Fruit fly (Drosophila melanogaster) whole organism, adult: Measurements from ENCODE around the gene CG42525.
A peak's percentile ranks its signal among the peaks of the same experiment; 100 is the strongest.

Experiments used
- CG11617 ChIP-seq: fragments of 200-800 bp; sonication (Bioruptor generic); optimal IDR thresholded peaks from 2 replicates; lab custom pipeline; 2017; ENCODE audit warnings: mild to moderate bottlenecking, missing biosample characterization, missing genetic modification reagents, missing genetic modification characterization
- CG12768 ChIP-seq: fragments of 200-800 bp; sonication (Bioruptor generic); optimal IDR thresholded peaks from 2 replicates; lab custom pipeline; 2017; ENCODE audit warnings: missing biosample characterization, missing genetic modification characterization, mild to moderate bottlenecking, moderate library complexity, missing genetic modification reagents
- CG14711 ChIP-seq: fragments of 200-800 bp; sonication (Bioruptor generic); optimal IDR thresholded peaks from 2 replicates; lab custom pipeline; 2018; ENCODE audit warnings: missing biosample characterization, mild to moderate bottlenecking, missing genetic modification characterization, moderate library complexity
- CG7045 ChIP-seq: fragments of 200-800 bp; sonication (Bioruptor generic); optimal IDR thresholded peaks from 2 replicates; lab custom pipeline; 2017; ENCODE audit warnings: missing biosample characterization, mild to moderate bottlenecking, missing genetic modification characterization
- Crg-1 ChIP-seq: fragments of 200-800 bp; sonication (Bioruptor generic); optimal IDR thresholded peaks from 2 replicates; lab custom pipeline; 2016; ENCODE audit warnings: missing biosample characterization, missing genetic modification characterization
- Hr96 ChIP-seq: fragments of 200-800 bp; sonication (Bioruptor generic); optimal IDR thresholded peaks from 2 replicates; lab custom pipeline; 2016; ENCODE audit warnings: missing biosample characterization, missing genetic modification characterization
- Mnt ChIP-seq: fragments of 200-800 bp; sonication (Bioruptor generic); optimal IDR thresholded peaks from 2 replicates; lab custom pipeline; 2016; ENCODE audit warnings: missing biosample characterization, mild to moderate bottlenecking, missing genetic modification characterization
- cic ChIP-seq: fragments of 200-800 bp; sonication (Bioruptor generic); optimal IDR thresholded peaks from 2 replicates; lab custom pipeline; 2017; ENCODE audit warnings: missing biosample characterization, mild to moderate bottlenecking, missing genetic modification characterization, moderate library complexity
- kay ChIP-seq: fragments of 200-800 bp; sonication (Bioruptor generic); peaks from one replicate; lab custom pipeline; 2016; ENCODE audit warnings: missing biosample characterization, missing genetic modification characterization, borderline replicate concordance
- ovo ChIP-seq: fragments of 200-800 bp; sonication (Bioruptor generic); optimal IDR thresholded peaks from 2 replicates; lab custom pipeline; 2016; ENCODE audit warnings: missing biosample characterization, missing genetic modification characterization
- pad ChIP-seq: fragments of 200-800 bp; sonication (Bioruptor generic); optimal IDR thresholded peaks from 3 replicates; lab custom pipeline; 2017; ENCODE audit warnings: missing biosample characterization, missing genetic modification characterization, mild to moderate bottlenecking, moderate library complexity, missing genetic modification reagents
- tj ChIP-seq: fragments of 200-800 bp; sonication (Bioruptor generic); optimal IDR thresholded peaks from 3 replicates; lab custom pipeline; 2017; ENCODE audit warnings: missing biosample characterization, mild to moderate bottlenecking, missing genetic modification characterization, moderate library complexity

- TF ChIP-seq tj, result peak; percentile 69
- peak; percentile 78 for TF ChIP-seq CG7045 (GFP tag; lab: Kevin White, UChicago)
- TF ChIP-seq CG14711 (tag; lab: Kevin White, UChicago), result peak; percentile 70
- no peak for TF ChIP-seq cic
- TF ChIP-seq CG12768 (GFP tag; lab: Kevin White, UChicago), result peak; percentile 18
- no peak for TF ChIP-seq kay (GFP tag; lab: Kevin White, UChicago)
- TF ChIP-seq pad (GFP tag; lab: Kevin White, UChicago), result peak; percentile 36
- TF ChIP-seq Crg-1 (GFP tag; lab: Kevin White, UChicago), result peak; percentile 11
- TF ChIP-seq CG11617 (GFP tag; lab: Kevin White, UChicago), result peak; percentile 27
- TF ChIP-seq ovo (GFP tag; lab: Kevin White, UChicago), result no peak
- peak; percentile 36 for TF ChIP-seq Hr96 (GFP tag; lab: Kevin White, UChicago)
- TF ChIP-seq Mnt, result no peak
Measured at dm6 chr3L:3179474-3179873, 10.1 kb downstream of the CG42525 start.
